Fruit fly (Drosophila melanogaster): ENCODE measurements around the gene AdamTS-B.

The AdamTS-B gene

DNA sequence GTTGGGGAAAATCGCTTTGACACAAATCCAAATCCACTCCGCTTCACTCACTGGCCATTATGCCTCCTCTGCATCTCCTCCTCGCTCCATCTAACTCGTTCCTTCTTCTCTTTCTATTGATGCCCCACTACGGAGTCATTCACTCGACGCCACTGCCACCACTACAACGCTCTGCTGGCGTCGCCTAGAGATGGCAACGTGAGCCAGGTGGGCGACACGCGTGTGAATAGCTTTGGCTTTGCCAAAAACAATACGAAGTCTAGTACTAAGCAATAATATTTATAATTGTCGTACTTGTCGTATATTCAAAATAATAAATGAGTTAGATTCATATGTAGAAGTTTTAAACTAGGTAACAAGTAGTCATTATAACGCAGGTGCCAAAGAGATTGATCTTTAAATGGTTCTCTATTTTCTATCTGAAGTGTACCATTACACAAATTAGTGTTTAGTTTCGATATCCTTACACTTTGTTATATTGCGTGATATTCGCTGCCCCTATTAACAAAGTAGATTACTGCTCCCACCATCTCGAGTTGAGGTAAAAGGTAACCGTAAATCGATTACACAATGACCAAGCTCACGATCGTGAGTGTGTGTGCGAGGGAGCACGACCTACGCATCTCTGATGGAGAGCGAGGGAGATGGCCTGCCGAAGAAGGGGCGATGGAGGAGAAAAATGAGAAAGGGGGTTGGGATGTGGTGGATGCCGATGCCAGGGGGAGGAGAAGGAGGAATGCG, 46.8 kb downstream of the AdamTS-B start (continued):
- TF ChIP-seq Ada2b (GFP tag; IDR thresholded peaks at IDR 0.05): no peak
- TF ChIP-seq CG9437 (GFP tag; optimal IDR thresholded peaks at IDR 0.05): peak; percentile 42
- no peak for TF ChIP-seq CG17568 (GFP tag; optimal IDR thresholded peaks at IDR 0.05)
- TF ChIP-seq gro (GFP tag; optimal IDR thresholded peaks at IDR 0.05): no peak
- TF ChIP-seq CG1233 (GFP tag; optimal IDR thresholded peaks at IDR 0.05): no peak
- no peak for TF ChIP-seq gcm (GFP tag; optimal IDR thresholded peaks at IDR 0.05)
- TF ChIP-seq her (GFP tag; optimal IDR thresholded peaks at IDR 0.05): peak; percentile 9
- TF ChIP-seq C15 (GFP tag; IDR thresholded peaks at IDR 0.05): no peak
- peak; percentile 17 for TF ChIP-seq CG11504 (tag; optimal IDR thresholded peaks at IDR 0.05)
- TF ChIP-seq CG14050 (GFP tag; IDR thresholded peaks at IDR 0.05): no peak
- no peak for TF ChIP-seq CG6813 (GFP tag; optimal IDR thresholded peaks at IDR 0.05)
- TF ChIP-seq CG12942 (GFP tag; optimal IDR thresholded peaks at IDR 0.05): no peak
- no peak for TF ChIP-seq Bdp1 (GFP tag; optimal IDR thresholded peaks at IDR 0.05)
- TF ChIP-seq CG4730 (GFP tag; IDR thresholded peaks at IDR 0.05): no peak
- TF ChIP-seq jigr1 (GFP tag; IDR thresholded peaks at IDR 0.05): no peak
- no peak for TF ChIP-seq tap (tag; optimal IDR thresholded peaks at IDR 0.05)
- TF ChIP-seq Lim3 (GFP tag; IDR thresholded peaks at IDR 0.05): no peak
- TF ChIP-seq bcd (GFP tag; optimal IDR thresholded peaks at IDR 0.05): peak; percentile 41
- no peak for TF ChIP-seq usp (GFP tag; optimal IDR thresholded peaks at IDR 0.05)
- peak; percentile 44; the same call in 1 of the 2 replicates for TF ChIP-seq inv (GFP tag; IDR thresholded peaks at IDR 0.05; ENCODE audit: partially characterized antibody)
- TF ChIP-seq gem (tag; optimal IDR thresholded peaks at IDR 0.05): peak; percentile 48
- peak; percentile 29; the same call in 1 of the 3 replicates for TF ChIP-seq ci (GFP tag; IDR thresholded peaks at IDR 0.05)
- TF ChIP-seq nom (GFP tag; optimal IDR thresholded peaks at IDR 0.05): no peak
- no peak for TF ChIP-seq CG4360 (GFP tag; IDR thresholded peaks at IDR 0.05)
- TF ChIP-seq H15 (GFP tag; IDR thresholded peaks at IDR 0.05): 0 out of 3 replicates have a peak, but pooled peaks have one; percentile 32
- TF ChIP-seq CG10209 (GFP tag; optimal IDR thresholded peaks at IDR 0.05): no peak
- TF ChIP-seq Nf-YB (GFP tag; optimal IDR thresholded peaks at IDR 0.05): no peak
- no peak for TF ChIP-seq Six4 (GFP tag; optimal IDR thresholded peaks at IDR 0.05)
- no peak for TF ChIP-seq CG7372 (GFP tag; IDR thresholded peaks at IDR 0.05)
- TF ChIP-seq Bgb (GFP tag; IDR thresholded peaks at IDR 0.05; ENCODE audit: partially characterized antibody): peak; percentile 70
- no peak for TF ChIP-seq oc (tag; optimal IDR thresholded peaks at IDR 0.05)
- TF ChIP-seq Spps (tag; optimal IDR thresholded peaks at IDR 0.05): no peak
- TF ChIP-seq Ssrp (tag; optimal IDR thresholded peaks at IDR 0.05): no peak
- peak; percentile 27; the same call in 1 of the 3 replicates for TF ChIP-seq CG7963 (GFP tag; IDR thresholded peaks at IDR 0.05; ENCODE audit: partially characterized antibody)
- TF ChIP-seq CG16779 (GFP tag; IDR thresholded peaks at IDR 0.05): 0 out of 2 replicates have a peak, but pooled peaks have one; percentile 14
- no peak for TF ChIP-seq Sin3A (optimal IDR thresholded peaks at IDR 0.05)
- TF ChIP-seq sr (GFP tag; IDR thresholded peaks at IDR 0.05): no peak; the same call in 2 of the 3 replicates
- TF ChIP-seq hkb (optimal IDR thresholded peaks at IDR 0.05): no peak
- no peak for TF ChIP-seq hkb (GFP tag; IDR thresholded peaks at IDR 0.05)
- TF ChIP-seq Dp (GFP tag; optimal IDR thresholded peaks at IDR 0.05): no peak
- no peak for TF ChIP-seq CG12219 (GFP tag; optimal IDR thresholded peaks at IDR 0.05)
- no peak for TF ChIP-seq CG6765 (GFP tag; optimal IDR thresholded peaks at IDR 0.05)
- TF ChIP-seq fd102C (GFP tag; optimal IDR thresholded peaks at IDR 0.05): no peak
- TF ChIP-seq CG8478 (optimal IDR thresholded peaks at IDR 0.05): no peak
- no peak for TF ChIP-seq nau (GFP tag; optimal IDR thresholded peaks at IDR 0.05)
- TF ChIP-seq CG6854 (GFP tag; optimal IDR thresholded peaks at IDR 0.05): no peak
- no peak for TF ChIP-seq NK7.1 (GFP tag; optimal IDR thresholded peaks at IDR 0.05)
- no peak for TF ChIP-seq sug (tag; optimal IDR thresholded peaks at IDR 0.05)
- no peak for TF ChIP-seq CG13894 (tag; optimal IDR thresholded peaks at IDR 0.05)
- no peak for TF ChIP-seq Side (GFP tag; optimal IDR thresholded peaks at IDR 0.05)
- TF ChIP-seq CG12744 (GFP tag; optimal IDR thresholded peaks at IDR 0.05): no peak
